Worm (Caenorhabditis elegans) whole organism, L3 larva: ENCODE results near the gene R05F9.9.

Experiments
- ZK546.5 ChIP-seq: sonication (generic microtip); optimal IDR thresholded peaks from 2 replicates; lab custom pipeline; 2017; ENCODE audit warnings: missing biosample characterization, missing genetic modification characterization
- ceh-82 ChIP-seq: fragments of 150-350 bp; optimal IDR thresholded peaks from 2 replicates; lab custom pipeline; 2014; ENCODE audit warnings: missing biosample characterization, missing genetic modification characterization
- ceh-9 ChIP-seq: sonication (generic microtip); optimal IDR thresholded peaks from 2 replicates; lab custom pipeline; 2018; ENCODE audit warnings: missing biosample characterization, missing genetic modification characterization
- daf-12 ChIP-seq: fragments of 150-350 bp; optimal IDR thresholded peaks from 2 replicates; lab custom pipeline; 2014; ENCODE audit warnings: missing biosample characterization, missing genetic modification reagents, missing genetic modification characterization
- egl-27 ChIP-seq: sonication (generic microtip); optimal IDR thresholded peaks from 4 replicates; lab custom pipeline; 2017; ENCODE audit warnings: missing biosample characterization, missing genetic modification reagents, missing genetic modification characterization
- elt-3 ChIP-seq, 3 experiments: fragments of 150-350 bp in 1 of 3; sonication (generic microtip) in 2 of 3; optimal IDR thresholded peaks; 2 replicates in 2 of 3; 4 replicates in 1 of 3; lab custom pipeline; 2014 to 2017; ENCODE audit warnings: missing biosample characterization in 3 of 3, missing genetic modification characterization in 3 of 3
- mdl-1 ChIP-seq: fragments of 150-350 bp; optimal IDR thresholded peaks from 2 replicates; lab custom pipeline; 2014; ENCODE audit warnings: missing biosample characterization, missing genetic modification characterization
- unc-62 ChIP-seq: fragments of 150-350 bp; sonication (generic microtip); optimal IDR thresholded peaks from 4 replicates; lab custom pipeline; 2014; ENCODE audit warnings: missing biosample characterization, missing genetic modification reagents, missing genetic modification characterization
- zag-1 ChIP-seq: fragments of 150-350 bp; optimal IDR thresholded peaks from 2 replicates; lab custom pipeline; 2014; ENCODE audit warnings: missing biosample characterization, missing genetic modification characterization

ce11 chrII:4881727-4882126, 20.2 kb downstream of the R05F9.9 start, which contains the start of gene gst-7:
- TF ChIP-seq ceh-9 (tag; lab: Kevin White, UChicago) (no peak), unc-62 (GFP tag; lab: Kevin White, UChicago) (no peak), ceh-82 (tag; lab: Kevin White, UChicago) (no peak), daf-12 (tag; lab: Kevin White, UChicago) (no peak), mdl-1 (no peak), elt-3 (tag; optimal IDR thresholded peaks at IDR 0.05; lab: Kevin White, UChicago) (no peak), egl-27 (tag; lab: Kevin White, UChicago) (no peak), ZK546.5 (tag; lab: Kevin White, UChicago) (no peak), zag-1 (no peak)
